Fruit fly (Drosophila melanogaster): ENCODE data around the gene CG31517.

Gene CG31517

DNA sequence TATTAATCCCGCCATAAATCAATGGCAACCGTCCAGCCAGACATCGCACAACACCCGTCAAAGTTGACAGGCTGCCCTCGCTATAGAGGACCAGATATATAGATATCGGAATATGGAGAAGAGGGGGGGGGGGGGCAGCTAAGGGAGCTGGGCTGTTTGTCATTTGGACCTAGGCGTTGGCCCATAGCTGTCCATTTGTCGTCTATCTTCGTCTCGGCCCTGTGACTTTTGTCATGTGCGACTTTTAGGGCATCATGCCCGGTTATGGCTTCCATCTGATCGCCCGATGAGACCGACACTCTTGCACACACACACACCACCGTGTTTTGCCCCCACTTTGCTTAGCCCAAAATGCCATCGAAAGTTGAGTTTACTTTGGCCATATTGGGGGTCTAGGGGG is 49.5 kb downstream of the CG31517 start:
- peak; percentile 20; the same call in 1 of the 2 replicates for TF ChIP-seq CG32532 (GFP tag; IDR thresholded peaks at IDR 0.05)
- TF ChIP-seq dysf (GFP tag; IDR thresholded peaks at IDR 0.05) = peak; percentile 25; the same call in 1 of the 3 replicates
- 0 out of 3 replicates have a peak, but pooled peaks have one; percentile 31 for TF ChIP-seq otp (GFP tag; IDR thresholded peaks at IDR 0.05)
- peak; percentile 88 for TF ChIP-seq grau (tag; optimal IDR thresholded peaks at IDR 0.05)
- TF ChIP-seq oc (tag; optimal IDR thresholded peaks at IDR 0.05) = peak; percentile 83
- peak; percentile 18 for TF ChIP-seq sd (tag; optimal IDR thresholded peaks at IDR 0.05)
- TF ChIP-seq CG8290 (GFP tag; optimal IDR thresholded peaks at IDR 0.05) = no peak
- TF ChIP-seq CG8290 (tag; optimal IDR thresholded peaks at IDR 0.05) = peak in 1 of 2 experiments; percentile 62
- no peak for TF ChIP-seq CG8478 (optimal IDR thresholded peaks at IDR 0.05)
- TF ChIP-seq Sox100B (GFP tag; optimal IDR thresholded peaks at IDR 0.05) = no peak
- peak; percentile 90 for TF ChIP-seq CG13894 (tag; optimal IDR thresholded peaks at IDR 0.05)
- TF ChIP-seq Neu2 (GFP tag; optimal IDR thresholded peaks at IDR 0.05; ENCODE audit: borderline replicate concordance) = no peak
- TF ChIP-seq CG43689 (GFP tag; IDR thresholded peaks at IDR 0.05) = 0 out of 2 replicates have a peak, but pooled peaks have one; percentile 4
- peak; percentile 52 for TF ChIP-seq Med (GFP tag)
- peak; percentile 25; the same call in 1 of the 2 replicates for TF ChIP-seq lmd (GFP tag; IDR thresholded peaks at IDR 0.05)
- no peak for TF ChIP-seq jing (GFP tag; optimal IDR thresholded peaks at IDR 0.05)
- TF ChIP-seq CG14014 (GFP tag; IDR thresholded peaks at IDR 0.05) = 0 out of 2 replicates have a peak, but pooled peaks have one; percentile 12
- peak; percentile 70 for TF ChIP-seq abd-A (tag; optimal IDR thresholded peaks at IDR 0.05)
- TF ChIP-seq CG34422 (GFP tag; IDR thresholded peaks at IDR 0.05) = 0 out of 3 replicates have a peak, but pooled peaks have one; percentile 38
- 0 out of 2 replicates have a peak, but pooled peaks have one; percentile 25 for TF ChIP-seq MBD-R2 (GFP tag; IDR thresholded peaks at IDR 0.05)
- TF ChIP-seq HLH3B (GFP tag; IDR thresholded peaks at IDR 0.05) = peak; percentile 35; the same call in 1 of the 2 replicates
- no peak for TF ChIP-seq CG7963 (GFP tag; IDR thresholded peaks at IDR 0.05; ENCODE audit: partially characterized antibody)
- TF ChIP-seq shn (GFP tag; optimal IDR thresholded peaks at IDR 0.05) = no peak
- TF ChIP-seq vvl (GFP tag; IDR thresholded peaks at IDR 0.05) = peak; percentile 13; the same call in 1 of the 2 replicates
- peak; percentile 22 for TF ChIP-seq bcd (GFP tag; optimal IDR thresholded peaks at IDR 0.05)
- TF ChIP-seq ci (GFP tag; IDR thresholded peaks at IDR 0.05) = peak; percentile 47; the same call in 1 of the 3 replicates
- peak; percentile 14 for TF ChIP-seq HHEX (GFP tag; optimal IDR thresholded peaks at IDR 0.05)
- TF ChIP-seq Antp (GFP tag; optimal IDR thresholded peaks at IDR 0.05) = peak; percentile 7
- TF ChIP-seq grn (GFP tag; optimal IDR thresholded peaks at IDR 0.05) = peak; percentile 26
- TF ChIP-seq Mrtf (GFP tag; IDR thresholded peaks at IDR 0.05) = 0 out of 3 replicates have a peak, but pooled peaks have one; percentile 31
- TF ChIP-seq CG10543 (GFP tag; optimal IDR thresholded peaks at IDR 0.05) = peak; percentile 76
- TF ChIP-seq chinmo (GFP tag; IDR thresholded peaks at IDR 0.05; ENCODE audit: partially characterized antibody) = 0 out of 4 replicates have a peak, but pooled peaks have one; percentile 52
- TF ChIP-seq CG12391 (tag; optimal IDR thresholded peaks at IDR 0.05) = no peak
- no peak for TF ChIP-seq CG12155 (GFP tag; optimal IDR thresholded peaks at IDR 0.05)
- no peak for TF ChIP-seq eve (GFP tag; optimal IDR thresholded peaks at IDR 0.05)
- TF ChIP-seq CrebB (tag; optimal IDR thresholded peaks at IDR 0.05) = no peak
- no peak for TF ChIP-seq CG1603 (tag; optimal IDR thresholded peaks at IDR 0.05)
- TF ChIP-seq CG9727 (GFP tag; optimal IDR thresholded peaks at IDR 0.05) = no peak
- TF ChIP-seq gro (GFP tag; optimal IDR thresholded peaks at IDR 0.05) = no peak
- peak; percentile 1 for TF ChIP-seq zfh2 (GFP tag; optimal IDR thresholded peaks at IDR 0.05)
- TF ChIP-seq ftz-f1 (GFP tag; optimal IDR thresholded peaks at IDR 0.05) = peak; percentile 31
- no peak for TF ChIP-seq crc (GFP tag; optimal IDR thresholded peaks at IDR 0.05)
- TF ChIP-seq exex (tag; optimal IDR thresholded peaks at IDR 0.05) = no peak
- TF ChIP-seq row (GFP tag; IDR thresholded peaks at IDR 0.05) = peak; percentile 60
- TF ChIP-seq tin (GFP tag; optimal IDR thresholded peaks at IDR 0.05) = no peak
- TF ChIP-seq rib (GFP tag; IDR thresholded peaks at IDR 0.05) = peak; percentile 21; the same call in 1 of the 2 replicates
- TF ChIP-seq CG11247 (GFP tag; IDR thresholded peaks at IDR 0.05) = no peak
- 0 out of 3 replicates have a peak, but pooled peaks have one; percentile 28 for TF ChIP-seq Dbx (GFP tag; IDR thresholded peaks at IDR 0.05)
- peak; percentile 12 for TF ChIP-seq cwo (GFP tag; optimal IDR thresholded peaks at IDR 0.05)
- TF ChIP-seq ERR (GFP tag; optimal IDR thresholded peaks at IDR 0.05) = no peak
- TF ChIP-seq kni (GFP tag; optimal IDR thresholded peaks at IDR 0.05) = peak; percentile 77

Measured in whole organism, embryonic.